Fruit fly (Drosophila melanogaster): ENCODE measurements around the gene Hsp27.
A peak's percentile ranks its signal among the peaks of the same experiment; 100 is the strongest.

The Hsp27 gene

dm6 chr3L:9410754-9411423 lies 27.0 kb downstream of the Hsp27 start, which contains the start of the genes CG4022 and Cpsf5:
Gene CG4022, minus strand, starts transcription at chr3L:9410832.
Gene Cpsf5, plus strand, starts transcription at chr3L:9411038.
- TF ChIP-seq noc (tag; optimal IDR thresholded peaks at IDR 0.05): peak; percentile 82

dm6 chr3L:9417288-9417687 lies 33.4 kb downstream of the Hsp27 start, which contains the start of gene CG3982:
Gene CG3982, minus strand, starts transcription at chr3L:9417388.
- TF ChIP-seq noc (tag; optimal IDR thresholded peaks at IDR 0.05): no peak

dm6 chr3L:9419328-9419727 lies 35.5 kb downstream of the Hsp27 start:
- TF ChIP-seq noc (tag; optimal IDR thresholded peaks at IDR 0.05): no peak

- peak; percentile 26 for TF ChIP-seq noc (tag; optimal IDR thresholded peaks at IDR 0.05)
Observed at dm6 chr3L:9420054-9420818, 36.4 kb downstream of the Hsp27 start.

dm6 chr3L:9420819-9421130 lies 36.9 kb downstream of the Hsp27 start:
- TF ChIP-seq noc (tag; optimal IDR thresholded peaks at IDR 0.05): no peak

dm6 chr3L:9421621-9422020 lies 37.8 kb downstream of the Hsp27 start:
- no peak for TF ChIP-seq noc (tag; optimal IDR thresholded peaks at IDR 0.05)

- TF ChIP-seq noc (tag; optimal IDR thresholded peaks at IDR 0.05): peak; percentile 15
Observed at dm6 chr3L:9422135-9422534, 38.3 kb downstream of the Hsp27 start.

- TF ChIP-seq noc (tag; optimal IDR thresholded peaks at IDR 0.05): peak; percentile 97
Observed at dm6 chr3L:9422636-9423419, 39.0 kb downstream of the Hsp27 start, which contains the start of gene aay. Gene aay, plus strand, starts transcription at chr3L:9423253.

dm6 chr3L:9423757-9424527 lies 40.1 kb downstream of the Hsp27 start:
- TF ChIP-seq noc (tag; optimal IDR thresholded peaks at IDR 0.05): no peak

- no peak for TF ChIP-seq noc (tag; optimal IDR thresholded peaks at IDR 0.05)
Observed at dm6 chr3L:9424528-9424911, 40.7 kb downstream of the Hsp27 start.

- no peak for TF ChIP-seq noc (tag; optimal IDR thresholded peaks at IDR 0.05)
Observed at dm6 chr3L:9425838-9426237, 42.0 kb downstream of the Hsp27 start.

- TF ChIP-seq noc (tag; optimal IDR thresholded peaks at IDR 0.05): peak; percentile 97
Observed at dm6 chr3L:9426656-9427294, 42.9 kb downstream of the Hsp27 start, which contains the start of the genes Atat and Shc. Gene Atat, minus strand, starts transcription at chr3L:9426758. Gene Shc, plus strand, starts transcription at chr3L:9427010.

- peak; percentile 41 for TF ChIP-seq noc (tag; optimal IDR thresholded peaks at IDR 0.05)
Observed at dm6 chr3L:9429665-9430607, 46.1 kb downstream of the Hsp27 start, which contains the start of the genes RpS17 and MTF-1. Gene RpS17, minus strand, starts transcription at chr3L:9429821. Gene MTF-1, plus strand, starts transcription at chr3L:9430312.

- no peak for TF ChIP-seq noc (tag; optimal IDR thresholded peaks at IDR 0.05)
Observed at dm6 chr3L:9430608-9430952, 46.7 kb downstream of the Hsp27 start.

Data from whole organism, larva.